Worm (Caenorhabditis elegans): Measurements from ENCODE around the gene F41F3.8.

Gene F41F3.8

DNA sequence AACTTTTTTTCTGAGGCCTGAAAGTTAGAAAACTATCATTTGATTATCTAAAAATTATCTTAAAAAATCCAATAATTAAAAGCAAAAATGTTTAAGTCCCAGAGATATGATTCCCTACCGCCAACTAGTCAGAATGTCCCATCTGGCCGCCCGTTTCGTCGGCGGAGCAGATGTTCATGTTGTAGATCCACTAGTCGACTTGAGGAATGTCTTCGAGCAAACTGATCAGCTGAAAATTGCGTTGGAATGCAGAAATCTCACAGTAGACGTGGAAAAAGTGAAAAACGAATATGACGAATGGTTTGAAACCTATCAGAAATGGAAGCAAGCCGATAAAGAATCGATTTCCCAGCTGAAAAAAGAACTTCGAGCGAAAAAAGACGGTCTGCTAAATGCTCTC, 40.6 kb downstream of the F41F3.8 start, which contains the start of gene K03B4.1:
K03B4.1 (plus strand) TSS at position 97 of the 400 bp plus-strand sequence.
- TF ChIP-seq ama-1 (optimal IDR thresholded peaks at IDR 0.05) (peak; percentile 49), crh-2 (tag; optimal IDR thresholded peaks at IDR 0.05) (no peak), Y55F3AM.14 (GFP tag; optimal IDR thresholded peaks at IDR 0.05) (peak; percentile 68)

DNA sequence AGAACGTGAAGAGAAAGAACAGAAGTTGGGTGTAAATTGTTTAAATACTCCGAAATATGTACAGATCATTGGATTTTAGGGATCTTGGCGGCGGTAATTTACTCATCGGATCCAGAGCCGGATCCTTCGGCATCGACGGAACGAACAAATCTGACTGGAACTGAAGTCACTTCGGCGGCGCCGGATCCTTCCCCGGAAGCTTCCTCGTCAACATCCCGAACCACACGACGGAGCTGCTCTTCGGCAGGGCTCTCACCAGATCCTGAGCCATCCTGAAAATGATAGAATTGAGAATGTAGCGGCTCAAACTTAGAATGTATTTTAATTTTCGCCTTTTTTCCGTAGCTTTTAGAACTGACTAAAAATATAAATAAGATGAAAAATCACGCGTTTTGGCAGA, 43.0 kb downstream of the F41F3.8 start:
- TF ChIP-seq fos-1 (tag; optimal IDR thresholded peaks at IDR 0.05) (no peak), egl-27 (tag; optimal IDR thresholded peaks at IDR 0.05) (no peak), R02D3.7 (tag; optimal IDR thresholded peaks at IDR 0.05) (no peak), skn-1 (tag; optimal IDR thresholded peaks at IDR 0.05) (no peak)

DNA sequence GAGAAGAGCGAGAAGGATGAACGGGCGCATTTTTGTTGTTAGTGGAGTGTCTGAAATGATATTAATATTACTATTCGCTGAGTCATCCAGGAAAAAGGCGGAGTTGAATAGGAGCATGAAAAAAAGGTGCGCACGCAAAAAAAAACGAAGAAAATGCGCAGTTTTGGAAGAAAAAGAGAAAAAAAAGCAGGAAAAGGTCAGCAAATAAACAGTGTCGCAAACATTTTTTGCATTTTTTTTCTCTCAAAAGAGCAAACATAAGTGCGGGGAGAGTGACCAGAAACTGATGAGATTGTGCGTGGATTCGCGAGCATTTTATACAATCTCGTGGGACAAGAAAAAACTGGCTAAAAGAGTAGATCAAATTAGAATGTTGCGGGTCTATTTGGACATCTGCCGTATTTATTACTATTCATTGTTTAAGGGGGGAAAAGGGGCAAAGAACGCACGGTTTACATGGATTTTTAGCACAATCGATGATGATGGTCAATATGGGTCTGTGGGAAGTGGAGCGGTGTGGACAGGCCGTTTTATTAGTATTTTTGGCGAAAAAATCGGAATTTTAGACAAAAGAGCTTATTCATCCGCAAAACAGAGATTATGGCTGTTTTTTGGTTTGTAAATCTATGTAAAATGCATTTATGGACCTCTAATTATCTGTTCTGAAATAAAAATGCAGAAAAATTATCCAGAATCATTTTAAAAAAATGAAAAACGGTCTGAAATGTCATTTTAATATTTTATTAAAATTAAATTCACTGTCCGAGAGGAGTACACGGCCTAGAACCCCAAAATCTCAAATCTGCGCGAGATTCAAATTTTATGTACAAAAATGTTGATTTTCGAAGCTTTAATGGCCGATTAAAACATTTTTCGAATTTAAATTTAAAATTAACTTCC, 44.0 kb downstream of the F41F3.8 start, which contains the start of gene cpg-8:
cpg-8 (minus strand) TSS at position 51 of the 900 bp plus-strand sequence.
- no peak for TF ChIP-seq nhr-11 (tag; optimal IDR thresholded peaks at IDR 0.05)
- TF ChIP-seq nhr-25 (tag; optimal IDR thresholded peaks at IDR 0.05), result no peak
- TF ChIP-seq lsy-2 (tag; optimal IDR thresholded peaks at IDR 0.05), result no peak
- TF ChIP-seq R02D3.7 (tag; optimal IDR thresholded peaks at IDR 0.05), result no peak
- no peak for TF ChIP-seq alr-1 (tag; optimal IDR thresholded peaks at IDR 0.05)
- peak; percentile 64 for TF ChIP-seq gmeb-1 (tag; optimal IDR thresholded peaks at IDR 0.05)
- TF ChIP-seq ZK546.5 (tag; optimal IDR thresholded peaks at IDR 0.05), result no peak
- TF ChIP-seq sem-4 (tag; optimal IDR thresholded peaks at IDR 0.05), result no peak
- TF ChIP-seq unc-55 (GFP tag; optimal IDR thresholded peaks at IDR 0.05), result no peak
- TF ChIP-seq lin-13 (GFP tag; optimal IDR thresholded peaks at IDR 0.05), result no peak
- TF ChIP-seq C34F6.9 (tag; optimal IDR thresholded peaks at IDR 0.05), result peak; percentile 10
- no peak for TF ChIP-seq lin-39 (tag; optimal IDR thresholded peaks at IDR 0.05)
- TF ChIP-seq nhr-77 (tag; optimal IDR thresholded peaks at IDR 0.05), result no peak
- no peak for TF ChIP-seq egl-27 (tag; optimal IDR thresholded peaks at IDR 0.05)
- TF ChIP-seq nhr-129 (tag; optimal IDR thresholded peaks at IDR 0.05), result no peak

DNA sequence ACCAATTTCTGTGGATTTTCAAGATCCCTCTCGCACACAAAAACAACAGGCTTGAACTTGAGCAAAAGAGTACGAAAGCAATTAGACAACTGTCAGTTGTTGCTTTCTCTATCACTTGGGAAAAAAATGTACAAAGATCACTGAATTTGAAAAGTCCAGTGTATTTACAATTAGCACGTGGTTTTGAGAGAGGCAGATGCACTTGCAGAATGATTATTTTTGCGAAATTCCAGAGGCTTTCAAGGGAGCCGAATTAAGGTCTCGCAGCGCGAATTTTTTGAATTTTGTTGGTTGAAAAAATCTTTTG, 44.6 kb downstream of the F41F3.8 start:
- peak in 1 of 2 experiments; percentile 39 for TF ChIP-seq lsy-2 (tag; optimal IDR thresholded peaks at IDR 0.05)
- no peak for TF ChIP-seq mdl-1 (tag; optimal IDR thresholded peaks at IDR 0.05)
- no peak for TF ChIP-seq nhr-25 (tag; optimal IDR thresholded peaks at IDR 0.05)
- TF ChIP-seq ztf-1 (GFP tag; conservative IDR thresholded peaks at IDR 0.05), result no peak
- no peak for TF ChIP-seq F13H6.1 (tag; optimal IDR thresholded peaks at IDR 0.05)
- no peak for TF ChIP-seq ceh-16 (tag; optimal IDR thresholded peaks at IDR 0.05)
- no peak for TF ChIP-seq peb-1 (tag; optimal IDR thresholded peaks at IDR 0.05)
- no peak for TF ChIP-seq fos-1 (tag; optimal IDR thresholded peaks at IDR 0.05)
- no peak for TF ChIP-seq lin-11 (tag; optimal IDR thresholded peaks at IDR 0.05)
- no peak for TF ChIP-seq nhr-12 (tag; optimal IDR thresholded peaks at IDR 0.05)
- TF ChIP-seq R02D3.7 (tag; optimal IDR thresholded peaks at IDR 0.05), result no peak
- TF ChIP-seq alr-1 (tag; optimal IDR thresholded peaks at IDR 0.05), result no peak
- no peak for TF ChIP-seq ceh-82 (tag; optimal IDR thresholded peaks at IDR 0.05)
- TF ChIP-seq sma-9 (GFP tag; optimal IDR thresholded peaks at IDR 0.05), result peak; percentile 62
- TF ChIP-seq sma-9 (tag; optimal IDR thresholded peaks at IDR 0.05), result no peak
- TF ChIP-seq nhr-77 (tag; optimal IDR thresholded peaks at IDR 0.05), result no peak
- TF ChIP-seq elt-3 (tag; optimal IDR thresholded peaks at IDR 0.05), result no peak
- TF ChIP-seq Y55F3AM.14 (GFP tag; optimal IDR thresholded peaks at IDR 0.05), result no peak
- TF ChIP-seq unc-62 (GFP tag; optimal IDR thresholded peaks at IDR 0.05), result no peak
- no peak for TF ChIP-seq gmeb-1 (tag; optimal IDR thresholded peaks at IDR 0.05)
- TF ChIP-seq lin-39 (tag; optimal IDR thresholded peaks at IDR 0.05), result no peak
- no peak for TF ChIP-seq aly-2 (tag; optimal IDR thresholded peaks at IDR 0.05)
- TF ChIP-seq skn-1 (tag; optimal IDR thresholded peaks at IDR 0.05), result no peak
- TF ChIP-seq nhr-129 (tag; optimal IDR thresholded peaks at IDR 0.05), result peak; percentile 62
- no peak for TF ChIP-seq lin-13 (GFP tag; optimal IDR thresholded peaks at IDR 0.05)

DNA sequence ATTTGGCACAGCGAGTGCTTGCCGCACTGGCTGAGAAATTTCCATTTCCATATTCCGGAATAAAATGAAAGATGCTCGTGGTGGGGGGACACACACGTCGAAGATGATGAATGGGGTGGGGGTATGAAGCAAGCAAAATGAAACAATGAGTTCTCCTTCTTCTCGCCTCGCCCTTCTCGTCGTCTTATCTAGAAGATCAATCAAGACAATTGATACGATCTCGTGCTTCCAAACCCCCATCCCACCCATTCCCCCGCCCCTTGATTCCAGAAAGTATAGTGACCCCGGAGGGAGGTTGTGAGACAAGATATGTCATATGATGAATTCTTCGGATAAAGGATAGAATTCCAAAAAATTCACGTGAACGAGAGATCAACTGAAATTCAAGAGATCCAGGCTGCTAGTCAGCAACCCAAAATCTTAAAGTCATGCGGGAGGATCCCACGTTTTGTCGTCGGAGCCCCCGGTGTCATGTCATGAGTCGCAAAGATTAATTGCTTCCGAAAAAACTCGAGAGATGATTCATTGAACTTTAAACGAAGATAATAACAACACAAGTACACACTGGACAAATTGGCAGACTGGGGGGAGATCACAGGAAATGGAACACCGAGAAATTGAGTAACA, 46.0 kb downstream of the F41F3.8 start:
- TF ChIP-seq ZK546.5 (tag; optimal IDR thresholded peaks at IDR 0.05), result no peak
- TF ChIP-seq elt-3 (tag; optimal IDR thresholded peaks at IDR 0.05), result no peak
- peak; percentile 33 for TF ChIP-seq F13H6.1 (tag; optimal IDR thresholded peaks at IDR 0.05)
- no peak for TF ChIP-seq mdl-1 (tag; optimal IDR thresholded peaks at IDR 0.05)
- TF ChIP-seq unc-55 (GFP tag; optimal IDR thresholded peaks at IDR 0.05), result peak; percentile 26
- TF ChIP-seq elt-1 (tag; optimal IDR thresholded peaks at IDR 0.05), result peak; percentile 10
- TF ChIP-seq zag-1 (tag; optimal IDR thresholded peaks at IDR 0.05), result no peak
- peak; percentile 20 for TF ChIP-seq mab-5 (tag; optimal IDR thresholded peaks at IDR 0.05)
- peak; percentile 23 for TF ChIP-seq nhr-23 (tag; optimal IDR thresholded peaks at IDR 0.05)
- TF ChIP-seq nhr-129 (tag; optimal IDR thresholded peaks at IDR 0.05), result peak; percentile 29
- peak; percentile 8 for TF ChIP-seq C34F6.9 (tag; optimal IDR thresholded peaks at IDR 0.05)
- peak; percentile 49 for TF ChIP-seq Y55F3AM.14 (GFP tag; optimal IDR thresholded peaks at IDR 0.05)
- TF ChIP-seq lsy-2 (tag; optimal IDR thresholded peaks at IDR 0.05), result peak in 1 of 2 experiments; percentile 20
- peak; percentile 6 for TF ChIP-seq ztf-4 (tag; optimal IDR thresholded peaks at IDR 0.05)
